Worm (Caenorhabditis elegans): ENCODE data around the gene C28G1.10.

DNA sequence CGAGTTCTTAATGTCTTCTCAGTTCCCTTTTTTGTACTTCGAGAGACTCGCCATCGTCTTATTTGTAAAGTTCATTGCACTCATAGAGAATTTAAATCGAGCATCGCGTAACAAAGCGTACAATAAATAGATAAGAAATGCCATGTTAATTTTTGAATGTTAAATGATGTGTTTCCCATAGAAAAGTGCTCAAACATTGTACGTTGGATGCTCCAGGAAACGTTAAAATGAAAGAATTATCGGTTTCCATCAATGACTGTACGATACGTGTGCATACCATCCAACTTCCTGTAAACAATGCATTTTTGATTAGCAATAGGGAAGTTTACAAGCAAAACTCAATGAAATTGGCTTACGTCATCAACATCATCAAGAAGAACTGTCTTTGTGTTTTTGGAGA, 26.3 kb upstream of the C28G1.10 start:
- no peak for TF ChIP-seq aly-2 (tag; optimal IDR thresholded peaks at IDR 0.05)
- no peak for TF ChIP-seq skn-1 (tag; optimal IDR thresholded peaks at IDR 0.05)
- no peak for TF ChIP-seq Y5F2A.4 (GFP tag; optimal IDR thresholded peaks at IDR 0.05)
- TF ChIP-seq T20F7.1 (GFP tag; optimal IDR thresholded peaks at IDR 0.05): no peak
- TF ChIP-seq nhr-76 (tag; optimal IDR thresholded peaks at IDR 0.05): no peak
- TF ChIP-seq pha-4 (GFP tag; IDR thresholded peaks at IDR 0.05): no peak
- TF ChIP-seq pha-4 (tag; optimal IDR thresholded peaks at IDR 0.05): no peak
- no peak for TF ChIP-seq cey-2 (tag; optimal IDR thresholded peaks at IDR 0.05; ENCODE audit: borderline replicate concordance, insufficient read depth)
- TF ChIP-seq nhr-11 (tag; optimal IDR thresholded peaks at IDR 0.05): no peak
- no peak for TF ChIP-seq hlh-30 (tag; optimal IDR thresholded peaks at IDR 0.05; ENCODE audit: insufficient read depth)

All from whole organism, L4 larva.